Worm (Caenorhabditis elegans) whole organism, late embryonic: ENCODE results near the gene scrm-5.

Experiments
- F13H6.1 ChIP-seq: sonication (generic microtip); optimal IDR thresholded peaks from 2 replicates; lab custom pipeline; 2016; ENCODE audit warnings: missing genetic modification characterization, missing compliant biosample characterization
- K09A11.1 ChIP-seq: sonication (generic microtip); optimal IDR thresholded peaks from 2 replicates; lab custom pipeline; 2017; ENCODE audit warnings: antibody characterized with exemption, mild to moderate bottlenecking, missing genetic modification characterization, missing compliant biosample characterization; ENCODE audit not compliant: insufficient read depth
- ama-1 ChIP-seq: fragments of 150-350 bp; optimal IDR thresholded peaks from 2 replicates; lab custom pipeline; 2014
- ceh-18 ChIP-seq: sonication (generic microtip); optimal IDR thresholded peaks from 2 replicates; lab custom pipeline; 2016; ENCODE audit warnings: missing genetic modification characterization, missing compliant biosample characterization
- ceh-19 ChIP-seq: fragments of 200-800 bp; sonication (Bioruptor generic); optimal IDR thresholded peaks from 2 replicates; lab custom pipeline; 2018; ENCODE audit warnings: mild to moderate bottlenecking, missing genetic modification characterization, missing compliant biosample characterization
- ceh-22 ChIP-seq: sonication (generic microtip); optimal IDR thresholded peaks from 2 replicates; lab custom pipeline; 2017; ENCODE audit warnings: missing biosample characterization, missing genetic modification characterization
- ceh-30 ChIP-seq: fragments of 150-350 bp; optimal IDR thresholded peaks from 2 replicates; lab custom pipeline; 2014; ENCODE audit warnings: missing biosample characterization, missing genetic modification characterization
- ceh-45 ChIP-seq: fragments of 200-800 bp; sonication (Bioruptor generic); IDR thresholded peaks from 2 replicates; pipeline ENCODE4 v1.3.6; 2022; ENCODE audit warnings: missing genetic modification reagents, missing genetic modification characterization, missing compliant biosample characterization
- dmd-4 ChIP-seq: sonication (generic microtip); optimal IDR thresholded peaks from 2 replicates; lab custom pipeline; 2016; ENCODE audit warnings: borderline replicate concordance, missing genetic modification characterization, missing compliant biosample characterization
- dve-1 ChIP-seq: sonication (generic microtip); optimal IDR thresholded peaks from 2 replicates; lab custom pipeline; 2017; ENCODE audit warnings: antibody characterized with exemption, mild to moderate bottlenecking, missing genetic modification characterization, missing compliant biosample characterization
- elt-2 ChIP-seq: sonication (generic microtip); optimal IDR thresholded peaks from 2 replicates; lab custom pipeline; 2016; ENCODE audit warnings: missing genetic modification reagents, missing genetic modification characterization, missing compliant biosample characterization
- eyg-1 ChIP-seq: sonication (generic microtip); optimal IDR thresholded peaks from 2 replicates; lab custom pipeline; 2016; ENCODE audit warnings: missing genotype, missing genetic modification characterization, missing compliant biosample characterization
- fax-1 ChIP-seq: sonication (generic microtip); optimal IDR thresholded peaks from 2 replicates; lab custom pipeline; 2016; ENCODE audit warnings: missing genotype, missing genetic modification characterization, missing compliant biosample characterization
- gmeb-2 ChIP-seq: sonication (generic microtip); optimal IDR thresholded peaks from 2 replicates; lab custom pipeline; 2016; ENCODE audit warnings: missing genetic modification characterization, inconsistent platforms, missing compliant biosample characterization
- hlh-13 ChIP-seq: fragments of 200-800 bp; sonication (Bioruptor generic); optimal IDR thresholded peaks from 2 replicates; lab custom pipeline; 2018; ENCODE audit warnings: mild to moderate bottlenecking, missing genetic modification characterization, missing compliant biosample characterization
- hlh-8 ChIP-seq: sonication (generic microtip); optimal IDR thresholded peaks from 2 replicates; lab custom pipeline; 2016; ENCODE audit warnings: missing genotype, missing genetic modification characterization, missing compliant biosample characterization
- nfya-1 ChIP-seq: sonication (generic microtip); optimal IDR thresholded peaks from 2 replicates; lab custom pipeline; 2017; ENCODE audit warnings: missing genetic modification characterization, mild to moderate bottlenecking, missing compliant biosample characterization, antibody characterized with exemption, moderate library complexity
- npax-4 ChIP-seq: sonication (generic microtip); optimal IDR thresholded peaks from 2 replicates; lab custom pipeline; 2016; ENCODE audit warnings: missing genetic modification characterization, missing compliant biosample characterization
- pax-1 ChIP-seq: fragments of 150-350 bp; optimal IDR thresholded peaks from 2 replicates; lab custom pipeline; 2014; ENCODE audit warnings: missing biosample characterization, missing genetic modification characterization
- pha-2 ChIP-seq: sonication (generic microtip); optimal IDR thresholded peaks from 2 replicates; lab custom pipeline; 2017; ENCODE audit warnings: mild to moderate bottlenecking, missing genetic modification characterization, missing compliant biosample characterization
- pros-1 ChIP-seq: fragments of 150-350 bp; optimal IDR thresholded peaks from 2 replicates; lab custom pipeline; 2014; ENCODE audit warnings: missing biosample characterization, missing genetic modification reagents, missing genetic modification characterization
- sox-2 ChIP-seq: fragments of 200-800 bp; sonication (Bioruptor generic); IDR thresholded peaks from 2 replicates; pipeline ENCODE4 v1.3.6; 2022; ENCODE audit warnings: missing genetic modification reagents, missing genetic modification characterization, missing compliant biosample characterization
- unc-42 ChIP-seq: sonication (generic microtip); optimal IDR thresholded peaks from 2 replicates; lab custom pipeline; 2016; ENCODE audit warnings: missing genotype, missing genetic modification characterization, missing compliant biosample characterization
- unc-86 ChIP-seq: sonication (generic microtip); optimal IDR thresholded peaks from 2 replicates; lab custom pipeline; 2016; ENCODE audit warnings: missing genetic modification characterization, missing compliant biosample characterization
- zip-5 ChIP-seq: sonication (generic microtip); optimal IDR thresholded peaks from 2 replicates; lab custom pipeline; 2016; ENCODE audit warnings: missing genetic modification characterization, missing compliant biosample characterization

The scrm-5 gene

DNA sequence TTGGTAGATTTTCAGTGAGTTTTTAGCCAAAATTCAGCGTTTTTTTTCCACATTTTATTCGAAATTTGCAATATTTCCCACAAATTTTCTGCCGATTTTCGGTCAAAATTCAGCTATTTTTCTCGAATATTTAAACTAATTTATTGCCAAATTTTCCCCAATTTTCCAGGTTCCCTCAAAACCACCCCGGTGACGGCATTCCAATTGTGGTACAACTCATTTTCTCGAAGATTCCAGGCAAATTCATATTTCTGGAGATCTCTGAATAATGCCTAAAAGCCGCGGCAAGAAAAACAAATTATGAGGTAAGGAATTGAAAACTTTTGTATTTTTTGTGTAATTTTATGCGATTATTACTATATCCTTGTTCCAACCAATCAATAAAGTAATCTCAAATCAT lies 44.9 kb downstream of the scrm-5 start, which contains the start of gene osgn-1:
osgn-1 (plus strand) TSS at position 301 of the 400 bp plus-strand sequence.
- no peak for TF ChIP-seq sox-2
- no peak for TF ChIP-seq fax-1
- TF ChIP-seq pros-1 (tag; lab: Kevin White, UChicago): no peak
- no peak for TF ChIP-seq K09A11.1

ce11 chrIV:4209084-4209483 lies 46.9 kb downstream of the scrm-5 start:
- no peak for TF ChIP-seq ceh-45 (GFP tag; lab: Robert Waterston, UW)
- TF ChIP-seq hlh-8 (tag; lab: Kevin White, UChicago): no peak
- no peak for TF ChIP-seq gmeb-2 (tag; lab: Kevin White, UChicago)
- no peak for TF ChIP-seq ama-1 (lab: Kevin White, UChicago)
- TF ChIP-seq elt-2 (tag; lab: Kevin White, UChicago): no peak
- TF ChIP-seq sox-2: no peak
- TF ChIP-seq npax-4 (tag; lab: Kevin White, UChicago): no peak
- no peak for TF ChIP-seq hlh-13 (GFP tag; lab: Kevin White, UChicago)
- no peak for TF ChIP-seq F13H6.1 (tag; lab: Kevin White, UChicago)
- TF ChIP-seq pax-1: no peak
- no peak for TF ChIP-seq pha-2 (tag; lab: Kevin White, UChicago)
- no peak for TF ChIP-seq ceh-30 (tag; lab: Kevin White, UChicago)
- no peak for TF ChIP-seq dmd-4
- TF ChIP-seq K09A11.1: no peak
- no peak for TF ChIP-seq zip-5 (tag; lab: Kevin White, UChicago)
- no peak for TF ChIP-seq dve-1 (tag; lab: Kevin White, UChicago)
- no peak for TF ChIP-seq eyg-1
- TF ChIP-seq pros-1 (tag; lab: Kevin White, UChicago): no peak
- no peak for TF ChIP-seq unc-86 (tag; lab: Kevin White, UChicago)
- no peak for TF ChIP-seq nfya-1 (tag; lab: Kevin White, UChicago)

DNA sequence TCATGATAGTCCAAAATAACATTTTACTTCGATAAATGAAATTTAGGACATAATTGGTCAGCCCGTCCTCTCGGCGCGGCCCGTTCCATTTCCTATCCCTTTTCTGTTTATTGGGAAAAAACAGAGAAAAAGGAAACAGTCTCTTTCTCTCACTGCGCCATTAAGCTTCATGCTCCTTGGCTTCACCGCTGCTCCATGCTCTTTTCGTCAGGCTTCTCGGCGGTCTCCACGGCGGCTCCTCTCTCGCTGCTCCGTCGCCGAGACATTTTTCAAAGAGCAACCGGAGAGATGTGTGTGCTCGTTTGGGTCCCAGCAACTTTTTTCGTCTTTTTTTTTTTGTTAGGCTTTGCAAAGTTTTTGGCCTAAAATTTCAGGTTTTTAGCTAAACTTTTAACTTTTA lies 48.6 kb downstream of the scrm-5 start:
- no peak for TF ChIP-seq ceh-18
- TF ChIP-seq unc-42 (tag; lab: Kevin White, UChicago): peak; percentile 11

DNA sequence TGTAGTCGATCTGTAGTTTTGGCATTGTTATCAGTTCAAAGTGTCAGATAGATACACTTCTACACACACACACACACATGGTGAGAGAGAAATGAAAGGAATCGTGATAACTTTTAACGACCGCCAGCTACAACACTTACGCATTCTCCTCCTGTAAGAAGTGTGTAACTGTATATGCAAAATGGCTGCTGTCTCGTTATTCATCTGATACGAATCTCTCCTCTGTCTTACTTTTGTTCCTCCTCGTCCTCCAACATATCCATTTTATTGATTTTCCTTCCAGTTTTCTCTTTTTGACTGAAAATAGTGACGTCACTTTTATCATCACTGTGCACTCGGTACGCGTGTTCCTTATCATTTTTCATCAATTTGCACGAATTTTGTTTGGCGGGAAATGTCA lies 50.5 kb downstream of the scrm-5 start:
- no peak for TF ChIP-seq ceh-22 (tag; lab: Kevin White, UChicago)
- no peak for TF ChIP-seq pax-1
- TF ChIP-seq elt-2 (tag; lab: Kevin White, UChicago): peak; percentile 59
- no peak for TF ChIP-seq ceh-19
